Fruit fly (Drosophila melanogaster) whole organism, wandering third instar larva: ENCODE results near the gene brwl.

Experiments used
- Abd-B ChIP-seq: fragments of >200 bp; optimal IDR thresholded peaks from 2 replicates; lab custom pipeline; 2017; ENCODE audit warnings: missing biosample characterization, missing genetic modification characterization
- CG9705 ChIP-seq: fragments of 200-800 bp; sonication (Bioruptor generic); optimal IDR thresholded peaks from 2 replicates; lab custom pipeline; 2018; ENCODE audit warnings: missing biosample characterization, mild to moderate bottlenecking, missing genetic modification characterization
- OdsH ChIP-seq: fragments of 200-800 bp; sonication (Bioruptor generic); optimal IDR thresholded peaks from 2 replicates; lab custom pipeline; 2016; ENCODE audit warnings: missing biosample characterization, mild to moderate bottlenecking, missing genetic modification characterization
- jim ChIP-seq: fragments of 175-275, 200-325 bp; sonication (Bioruptor generic); optimal IDR thresholded peaks from 2 replicates; lab custom pipeline; 2016; ENCODE audit warnings: missing biosample characterization, mild to moderate bottlenecking, missing genetic modification characterization
- lola ChIP-seq: fragments of >200 bp; optimal IDR thresholded peaks from 2 replicates; lab custom pipeline; 2017; ENCODE audit warnings: missing biosample characterization, missing genetic modification characterization
- pan ChIP-seq: fragments of >200 bp; optimal IDR thresholded peaks from 2 replicates; lab custom pipeline; 2017
- psq ChIP-seq: fragments of 200-800 bp; sonication (Bioruptor generic); optimal IDR thresholded peaks from 3 replicates; lab custom pipeline; 2017; ENCODE audit warnings: missing biosample characterization, mild to moderate bottlenecking, missing genetic modification characterization, moderate library complexity

DNA sequence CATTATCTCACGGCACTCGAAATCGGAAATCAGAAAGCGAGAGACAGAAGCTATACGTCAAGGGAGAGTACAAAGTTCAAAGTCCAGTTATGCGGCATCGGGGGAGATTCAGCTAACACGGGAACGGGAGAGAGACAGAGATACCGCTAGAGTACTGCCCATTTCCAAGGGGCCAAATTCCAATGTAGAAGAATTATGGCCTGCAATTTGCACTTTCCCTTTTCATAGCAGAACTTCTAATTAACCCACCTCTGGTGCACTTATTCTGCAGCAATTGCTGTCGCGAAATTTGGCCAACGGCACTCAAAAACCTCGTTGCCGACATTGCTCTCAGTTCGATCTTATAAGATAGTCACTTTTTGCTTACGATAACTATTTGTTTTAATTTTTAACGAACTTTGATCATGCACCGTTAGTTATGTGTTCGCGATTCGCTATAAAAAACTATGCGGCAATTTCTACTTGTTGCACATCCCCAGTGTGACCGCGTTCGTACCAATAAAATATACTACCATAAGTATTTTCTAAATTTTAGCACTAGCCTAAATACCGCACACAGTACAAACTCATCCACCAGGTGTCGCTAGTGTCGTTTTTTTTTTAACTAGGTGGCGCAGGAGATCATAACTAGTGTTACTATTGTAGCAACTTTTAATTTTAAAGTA, 7.7 kb downstream of the brwl start, which contains the start of gene Mtpalpha:
- no peak for TF ChIP-seq CG9705 (GFP tag; lab: Kevin White, UChicago)
- no peak for TF ChIP-seq pan (lab: Kevin White, UChicago)
- no peak for TF ChIP-seq jim (GFP tag; lab: Kevin White, UChicago)
- TF ChIP-seq psq (GFP tag; lab: Kevin White, UChicago) = peak; percentile 30
- TF ChIP-seq Abd-B (GFP tag; lab: Kevin White, UChicago) = no peak
- TF ChIP-seq lola (GFP tag; lab: Kevin White, UChicago) = no peak
- TF ChIP-seq OdsH (GFP tag; lab: Kevin White, UChicago) = peak; percentile 20
